Fruit fly (Drosophila melanogaster) ovary, adult (tissue): Measurements from ENCODE around the gene CG33269.
"Not testable (repeated sequence)": the region's sequence is repeated elsewhere in the genome, so short reads cannot be mapped to it uniquely, and the experiment has no call there.

Source experiments
- CG17801 ChIP-seq: fragments of 200-800 bp; optimal IDR thresholded peaks from 2 replicates; lab custom pipeline; 2019; ENCODE audit warnings: missing biosample characterization, mild to moderate bottlenecking, missing genetic modification characterization, moderate library complexity; ENCODE audit not compliant: partially characterized antibody

The CG33269 gene

dm6 chr3L:11601133-11601532 lies 19.1 kb upstream of the CG33269 start:
- TF ChIP-seq CG17801 (GFP tag; lab: Kevin White, UChicago), result no peak

dm6 chr3L:11599965-11600420 lies 18.0 kb upstream of the CG33269 start, which contains the start of the genes CG14137 and CG46394:
TSS of gene CG14137 (minus strand) at chr3L:11600065.
TSS of gene CG46394 (plus strand) at chr3L:11600370.
- no peak for TF ChIP-seq CG17801 (GFP tag; lab: Kevin White, UChicago)

dm6 chr3L:11599255-11599654 lies 17.3 kb upstream of the CG33269 start:
- no peak for TF ChIP-seq CG17801 (GFP tag; lab: Kevin White, UChicago)

- no peak for TF ChIP-seq CG17801 (GFP tag; lab: Kevin White, UChicago)
These were observed 14.7 kb upstream of the CG33269 start, which contains the start of gene CG7368 for dm6 chr3L:11596585-11597252. TSS of gene CG7368 (plus strand) at chr3L:11597202.

dm6 chr3L:11593778-11594177 lies 11.8 kb upstream of the CG33269 start:
- TF ChIP-seq CG17801 (GFP tag; lab: Kevin White, UChicago), result no peak

- TF ChIP-seq CG17801 (GFP tag; lab: Kevin White, UChicago), result no peak
These were observed 9.8 kb upstream of the CG33269 start for dm6 chr3L:11591803-11592202.

dm6 chr3L:11591131-11591530 lies 9.1 kb upstream of the CG33269 start, which contains the start of gene CG33268:
TSS of gene CG33268 (minus strand) at chr3L:11591231.
- TF ChIP-seq CG17801 (GFP tag; lab: Kevin White, UChicago), result no peak

- not testable (repeated sequence) for TF ChIP-seq CG17801 (GFP tag; lab: Kevin White, UChicago)
These were observed 7.4 kb upstream of the CG33269 start, which contains the start of gene CG7377 for dm6 chr3L:11589395-11589794. TSS of gene CG7377 (plus strand) at chr3L:11589695.

dm6 chr3L:11588594-11588993 lies 6.6 kb upstream of the CG33269 start:
- TF ChIP-seq CG17801 (GFP tag; lab: Kevin White, UChicago), result no peak

- peak; percentile 27 for TF ChIP-seq CG17801 (GFP tag; lab: Kevin White, UChicago)
These were observed 6.0 kb upstream of the CG33269 start, which contains the start of gene rt for dm6 chr3L:11587720-11588580. TSS of gene rt (minus strand) at chr3L:11587770.

dm6 chr3L:11586794-11587462 lies 4.9 kb upstream of the CG33269 start:
- TF ChIP-seq CG17801 (GFP tag; lab: Kevin White, UChicago), result no peak

dm6 chr3L:11583964-11584363 lies 2.0 kb upstream of the CG33269 start, which contains the start of gene CG32086:
TSS of gene CG32086 (minus strand) at chr3L:11584064.
- TF ChIP-seq CG17801 (GFP tag; lab: Kevin White, UChicago), result no peak

dm6 chr3L:11580919-11581318 lies 1.1 kb downstream of the CG33269 start, which contains the start of gene CG43391:
TSS of gene CG43391 (minus strand) at chr3L:11581019.
- no peak for TF ChIP-seq CG17801 (GFP tag; lab: Kevin White, UChicago)

- no peak for TF ChIP-seq CG17801 (GFP tag; lab: Kevin White, UChicago)
These were observed 2.1 kb downstream of the CG33269 start, which contains the start of gene CG43390 for dm6 chr3L:11579919-11580318. TSS of gene CG43390 (minus strand) at chr3L:11579950.
